Worm (Caenorhabditis elegans) whole organism, L4 larva: ENCODE measurements around the gene sod-3.

Experiments
- F26F4.8 ChIP-seq: fragments of 200-800 bp; sonication (Bioruptor generic); conservative IDR thresholded peaks from 2 replicates; pipeline ENCODE4 v1.3.6; 2022; ENCODE audit warnings: missing genetic modification characterization, missing compliant biosample characterization
- F44E2.7 ChIP-seq: fragments of 200-800 bp; sonication (Bioruptor generic); IDR thresholded peaks from 2 replicates; pipeline ENCODE4 v2.1.2; 2022; ENCODE audit warnings: missing genetic modification characterization, missing compliant biosample characterization
- Y5F2A.4 ChIP-seq: fragments of 200-800 bp; sonication (Bioruptor generic); optimal IDR thresholded peaks from 2 replicates; lab custom pipeline; 2018; ENCODE audit warnings: mild to moderate bottlenecking, missing genetic modification characterization, missing compliant biosample characterization
- ZK546.5 ChIP-seq, 2 experiments: sonication (generic microtip); optimal IDR thresholded peaks; 2 replicates each; lab custom pipeline; 2017; ENCODE audit warnings: missing biosample characterization in 2 of 2, missing genetic modification characterization in 2 of 2
- aha-1 ChIP-seq: fragments of 150-350 bp; peaks from one replicate; lab custom pipeline; 2014; ENCODE audit warnings: missing biosample characterization, missing genetic modification characterization
- arid-1 ChIP-seq: fragments of 200-800 bp; sonication (Bioruptor generic); conservative IDR thresholded peaks from 2 replicates; pipeline ENCODE4 v1.3.6; 2022; ENCODE audit warnings: missing genetic modification reagents, missing genetic modification characterization, missing compliant biosample characterization
- attf-4 ChIP-seq: sonication (generic microtip); optimal IDR thresholded peaks from 3 replicates; lab custom pipeline; 2017; ENCODE audit warnings: missing biosample characterization, missing genetic modification characterization
- daf-16 ChIP-seq, 3 experiments: sonication (generic microtip); optimal IDR thresholded peaks; 2 replicates each; lab custom pipeline; 2016 to 2017; ENCODE audit warnings: missing genetic modification characterization in 3 of 3, missing genetic modification reagents in 3 of 3, mild to moderate bottlenecking in 2 of 3, missing compliant biosample characterization in 2 of 3, missing biosample characterization in 1 of 3, moderate library complexity in 1 of 3
- daf-19 ChIP-seq: fragments of 200-800 bp; sonication (Bioruptor generic); conservative IDR thresholded peaks from 2 replicates; pipeline ENCODE4 v1.3.6; 2022; ENCODE audit warnings: missing genetic modification characterization, missing compliant biosample characterization
- dmd-6 ChIP-seq: fragments of 200-800 bp; sonication (Bioruptor generic); IDR thresholded peaks from 2 replicates; pipeline ENCODE4 v1.3.6; 2022; ENCODE audit warnings: missing genetic modification reagents, missing genetic modification characterization, missing compliant biosample characterization
- dmd-9 ChIP-seq: fragments of 200-800 bp; sonication (Bioruptor generic); IDR thresholded peaks from 2 replicates; pipeline ENCODE4 v1.3.6; 2022; ENCODE audit warnings: missing genetic modification reagents, missing genetic modification characterization, missing compliant biosample characterization
- duxl-1 ChIP-seq: sonication (generic microtip); optimal IDR thresholded peaks from 2 replicates; lab custom pipeline; 2016; ENCODE audit warnings: mild to moderate bottlenecking, missing genetic modification characterization, moderate library complexity, missing compliant biosample characterization; ENCODE audit not compliant: poor library complexity
- dve-1 ChIP-seq: sonication (generic microtip); optimal IDR thresholded peaks from 2 replicates; lab custom pipeline; 2017; ENCODE audit warnings: antibody characterized with exemption, mild to moderate bottlenecking, missing genetic modification characterization, missing compliant biosample characterization; ENCODE audit not compliant: insufficient read depth
- egl-43 ChIP-seq: fragments of 200-800 bp; sonication (Bioruptor generic); IDR thresholded peaks from 2 replicates; pipeline ENCODE4 v1.3.6; 2022; ENCODE audit warnings: missing genetic modification reagents, missing genetic modification characterization, missing compliant biosample characterization
- fos-1 ChIP-seq: fragments of 150-350 bp; optimal IDR thresholded peaks from 2 replicates; lab custom pipeline; 2014; ENCODE audit warnings: missing biosample characterization, missing genetic modification characterization
- gei-8 ChIP-seq: fragments of 200-800 bp; sonication (Bioruptor generic); optimal IDR thresholded peaks from 2 replicates; lab custom pipeline; 2018; ENCODE audit warnings: mild to moderate bottlenecking, missing genetic modification characterization, missing compliant biosample characterization
- hif-1 ChIP-seq, 2 experiments: sonication (generic microtip); optimal IDR thresholded peaks; 2 replicates each; lab custom pipeline; 2016 to 2017; ENCODE audit warnings: missing compliant biosample characterization in 2 of 2, missing genetic modification characterization in 2 of 2, missing genetic modification reagents in 2 of 2, missing genotype in 2 of 2, mild to moderate bottlenecking in 1 of 2
- hlh-11 ChIP-seq: fragments of 200-800 bp; sonication (Bioruptor generic); optimal IDR thresholded peaks from 2 replicates; lab custom pipeline; 2018; ENCODE audit warnings: mild to moderate bottlenecking, missing genetic modification characterization, missing compliant biosample characterization
- hlh-30 ChIP-seq: sonication (generic microtip); optimal IDR thresholded peaks from 2 replicates; lab custom pipeline; 2017; ENCODE audit warnings: antibody characterized with exemption, mild to moderate bottlenecking, missing genetic modification characterization, missing compliant biosample characterization; ENCODE audit not compliant: insufficient read depth
- jun-1 ChIP-seq: fragments of 150-350 bp; optimal IDR thresholded peaks from 2 replicates; lab custom pipeline; 2014; ENCODE audit warnings: missing biosample characterization, missing genetic modification reagents, missing genetic modification characterization
- lin-29 ChIP-seq: fragments of 200-800 bp; sonication (Bioruptor generic); IDR thresholded peaks from 2 replicates; pipeline ENCODE4 v1.3.6; 2022; ENCODE audit warnings: missing genetic modification reagents, missing genetic modification characterization, missing compliant biosample characterization
- lin-39 ChIP-seq: fragments of 150-350 bp; optimal IDR thresholded peaks from 2 replicates; lab custom pipeline; 2014; ENCODE audit warnings: missing biosample characterization, missing genetic modification reagents, missing genetic modification characterization
- lir-3 ChIP-seq: sonication (generic microtip); optimal IDR thresholded peaks from 2 replicates; lab custom pipeline; 2016; ENCODE audit warnings: mild to moderate bottlenecking, missing genetic modification characterization, missing compliant biosample characterization
- lsy-2 ChIP-seq, 2 experiments: fragments of 150-350 bp in 1 of 2; sonication (generic microtip) in 1 of 2; optimal IDR thresholded peaks; 2 replicates each; lab custom pipeline; 2014 to 2017; ENCODE audit warnings: missing biosample characterization in 2 of 2, missing genetic modification characterization in 2 of 2
- mdl-1 ChIP-seq, 2 experiments: fragments of 150-350 bp in 1 of 2; sonication (generic microtip) in 1 of 2; optimal IDR thresholded peaks; 2 replicates each; lab custom pipeline; 2014 to 2017; ENCODE audit warnings: missing biosample characterization in 2 of 2, missing genetic modification characterization in 2 of 2
- mdt-29 ChIP-seq: fragments of 200-800 bp; sonication (Bioruptor generic); IDR thresholded peaks from 2 replicates; pipeline ENCODE4 v1.3.6; 2022; ENCODE audit warnings: missing genetic modification reagents, missing genetic modification characterization, missing compliant biosample characterization
- nhr-10 ChIP-seq: fragments of 150-350 bp; optimal IDR thresholded peaks from 2 replicates; lab custom pipeline; 2014; ENCODE audit warnings: missing biosample characterization, missing genetic modification characterization
- nhr-237 ChIP-seq: sonication (generic microtip); optimal IDR thresholded peaks from 2 replicates; lab custom pipeline; 2017; ENCODE audit warnings: missing biosample characterization, missing genetic modification characterization
- nhr-28 ChIP-seq: fragments of 150-350 bp; optimal IDR thresholded peaks from 2 replicates; lab custom pipeline; 2014; ENCODE audit warnings: missing biosample characterization, missing genetic modification characterization
- nhr-76 ChIP-seq: fragments of 150-350 bp; optimal IDR thresholded peaks from 2 replicates; lab custom pipeline; 2014; ENCODE audit warnings: missing biosample characterization, missing genetic modification characterization
- nhr-77 ChIP-seq: fragments of 150-350 bp; optimal IDR thresholded peaks from 2 replicates; lab custom pipeline; 2014; ENCODE audit warnings: missing biosample characterization, missing genetic modification characterization
- pha-4 ChIP-seq, 2 experiments: fragments of 150-350 bp in 1 of 2; fragments of 200-800 bp in 1 of 2; sonication (Bioruptor generic) in 1 of 2; IDR thresholded peaks in 1 of 2; optimal IDR thresholded peaks in 1 of 2; 2 replicates each; pipeline versions ENCODE4 v1.3.6 to Lab custom; 2014 to 2022; ENCODE audit warnings: missing genetic modification characterization in 2 of 2, missing genetic modification reagents in 2 of 2, missing biosample characterization in 1 of 2, missing compliant biosample characterization in 1 of 2
- php-3 ChIP-seq: fragments of 200-800 bp; sonication (Bioruptor generic); IDR thresholded peaks from 2 replicates; pipeline ENCODE4 v1.3.6; 2022; ENCODE audit warnings: missing genetic modification reagents, missing genetic modification characterization, missing compliant biosample characterization
- pqm-1 ChIP-seq: sonication (generic microtip); optimal IDR thresholded peaks from 2 replicates; lab custom pipeline; 2017; ENCODE audit warnings: missing biosample characterization, missing genetic modification characterization
- rbr-2 ChIP-seq: sonication (generic microtip); optimal IDR thresholded peaks from 2 replicates; lab custom pipeline; 2016; ENCODE audit warnings: missing genotype, missing genetic modification characterization, missing compliant biosample characterization
- skn-1 ChIP-seq: fragments of 150-350 bp; optimal IDR thresholded peaks from 2 replicates; lab custom pipeline; 2014; ENCODE audit warnings: missing biosample characterization, missing genetic modification characterization
- spr-3 ChIP-seq: fragments of 200-800 bp; sonication (Bioruptor generic); optimal IDR thresholded peaks from 2 replicates; lab custom pipeline; 2018; ENCODE audit warnings: mild to moderate bottlenecking, missing genetic modification characterization, missing compliant biosample characterization
- unc-130 ChIP-seq: sonication (generic microtip); optimal IDR thresholded peaks from 2 replicates; lab custom pipeline; 2016; ENCODE audit warnings: missing genetic modification reagents, missing genetic modification characterization, missing compliant biosample characterization
- unc-62 ChIP-seq, 3 experiments: fragments of 150-350 bp in 1 of 3; sonication (generic microtip); optimal IDR thresholded peaks in 2 of 3; peaks in 1 of 3; 1 replicate in 1 of 3; 2 replicates in 2 of 3; lab custom pipeline; 2014 to 2017; ENCODE audit warnings: missing biosample characterization in 3 of 3, missing genetic modification characterization in 3 of 3, missing genetic modification reagents in 3 of 3, missing genotype in 1 of 3
- zfp-3 ChIP-seq: fragments of 200-800 bp; sonication (Bioruptor generic); conservative IDR thresholded peaks from 2 replicates; pipeline ENCODE4 v1.3.6; 2022; ENCODE audit warnings: missing genetic modification reagents, missing genetic modification characterization, missing compliant biosample characterization

The sod-3 gene

ce11 chrX:17063749-17064252 is 28.8 kb upstream of the sod-3 start (continued):
- peak; percentile 84 for TF ChIP-seq dve-1 (tag; lab: Kevin White, UChicago)
- TF ChIP-seq zfp-3, result no peak
- TF ChIP-seq php-3 (GFP tag; lab: Robert Waterston, UW), result peak; percentile 86
- TF ChIP-seq nhr-10, result no peak
- TF ChIP-seq skn-1 (tag; lab: Kevin White, UChicago), result no peak
- TF ChIP-seq lin-29 (GFP tag; lab: Robert Waterston, UW), result peak; percentile 59; the same call in 1 of the 2 replicates
- no peak for TF ChIP-seq lin-39 (tag; lab: Kevin White, UChicago)
- TF ChIP-seq attf-4 (tag; lab: Kevin White, UChicago), result no peak
- TF ChIP-seq lsy-2 (tag; optimal IDR thresholded peaks at IDR 0.05; lab: Kevin White, UChicago), result peak in 1 of 2 experiments; percentile 60
- no peak for TF ChIP-seq F44E2.7
- TF ChIP-seq egl-43 (GFP tag; lab: Robert Waterston, UW), result no peak
- TF ChIP-seq pqm-1 (tag; lab: Kevin White, UChicago), result peak; percentile 31
- TF ChIP-seq daf-19 (GFP tag; lab: Robert Waterston, UW), result no peak
- peak; percentile 53; the same call in 1 of the 2 replicates for TF ChIP-seq pha-4 (GFP tag; IDR thresholded peaks at IDR 0.05; lab: Robert Waterston, UW)
- peak; percentile 54 for TF ChIP-seq pha-4 (tag; optimal IDR thresholded peaks at IDR 0.05; lab: Kevin White, UChicago)
- TF ChIP-seq lir-3 (tag; lab: Kevin White, UChicago), result no peak
- TF ChIP-seq mdt-29, result peak; percentile 75
- TF ChIP-seq hif-1 (tag; optimal IDR thresholded peaks at IDR 0.05; lab: Kevin White, UChicago), result peak in 1 of 2 experiments; percentile 66
- peak; percentile 70 for TF ChIP-seq gei-8 (GFP tag; lab: Kevin White, UChicago)
- peak; percentile 2 for TF ChIP-seq fos-1 (tag; lab: Kevin White, UChicago)
- TF ChIP-seq nhr-237 (tag; lab: Kevin White, UChicago), result no peak
- peak; percentile 47 for TF ChIP-seq nhr-76 (tag; lab: Kevin White, UChicago)
- TF ChIP-seq ZK546.5 (tag; optimal IDR thresholded peaks at IDR 0.05; lab: Kevin White, UChicago), result no peak
- TF ChIP-seq, all 104 proteins: peak for 39

DNA sequence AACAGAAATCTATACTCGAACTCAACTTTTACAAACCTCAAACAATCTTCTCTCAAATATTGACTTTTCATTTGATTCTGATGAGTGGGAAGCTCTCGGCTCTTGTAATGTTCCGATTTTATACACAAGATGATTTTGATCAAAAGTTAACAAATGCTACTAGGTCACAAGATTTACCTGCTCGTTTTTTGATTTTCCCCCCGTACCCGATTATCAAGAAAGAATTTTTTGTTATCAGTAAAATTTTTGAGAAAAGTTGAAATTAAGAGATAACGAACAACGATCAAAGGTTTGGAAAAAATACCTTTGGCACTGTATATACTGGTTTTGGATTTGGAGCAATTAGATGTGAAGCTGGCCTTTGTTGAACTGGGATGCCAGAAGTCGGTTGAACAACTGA is 27.7 kb upstream of the sod-3 start:
- TF ChIP-seq aha-1 (tag; lab: Kevin White, UChicago) (peak; percentile 61), spr-3 (no peak), nhr-237 (tag; lab: Kevin White, UChicago) (no peak), nhr-77 (tag; lab: Kevin White, UChicago) (peak; percentile 13), F26F4.8 (GFP tag; lab: Robert Waterston, UW) (no peak), dve-1 (tag; lab: Kevin White, UChicago) (peak; percentile 78), nhr-28 (peak; percentile 18), arid-1 (no peak), rbr-2 (tag; lab: Kevin White, UChicago) (no peak), nhr-10 (no peak), hlh-30 (tag; lab: Kevin White, UChicago) (peak; percentile 41), dmd-6 (peak; percentile 64), lir-3 (tag; lab: Kevin White, UChicago) (no peak), daf-16 (GFP tag; optimal IDR thresholded peaks at IDR 0.05; lab: Kevin White, UChicago) (no peak), daf-16 (tag; optimal IDR thresholded peaks at IDR 0.05; lab: Kevin White, UChicago) (peak; percentile 68), jun-1 (tag; lab: Kevin White, UChicago) (no peak), nhr-76 (tag; lab: Kevin White, UChicago) (no peak), hlh-11 (tag; lab: Kevin White, UChicago) (peak; percentile 53), mdl-1 (tag; optimal IDR thresholded peaks at IDR 0.05; lab: Kevin White, UChicago) (peak in 1 of 2 experiments; percentile 1), pqm-1 (tag; lab: Kevin White, UChicago) (peak; percentile 43)

DNA sequence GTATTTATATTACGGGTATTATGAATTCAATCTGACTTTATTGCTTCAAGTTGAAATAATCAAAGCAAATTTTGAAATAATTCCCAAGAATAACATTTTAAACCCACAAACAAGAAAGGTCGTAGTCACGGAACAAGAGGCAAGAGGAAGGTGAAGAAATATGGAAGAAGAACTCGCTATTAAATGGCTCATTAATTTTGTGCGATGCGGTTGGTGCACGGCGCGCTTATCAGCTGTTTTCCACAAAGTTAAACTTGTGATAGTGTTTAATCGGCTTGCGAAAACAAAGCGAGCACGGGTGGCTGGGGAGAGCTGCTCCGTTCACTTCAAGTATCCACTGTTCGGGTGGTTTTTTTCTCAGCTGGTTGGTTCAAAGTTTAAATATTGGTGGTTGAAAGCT is 25.6 kb upstream of the sod-3 start:
- TF ChIP-seq dmd-6 (peak; percentile 72), skn-1 (tag; lab: Kevin White, UChicago) (no peak), unc-62 (GFP tag; optimal IDR thresholded peaks at IDR 0.05 in 1 of 2; lab: Kevin White, UChicago) (peak in 1 of 2 experiments; percentile 71), unc-62 (tag; optimal IDR thresholded peaks at IDR 0.05; lab: Kevin White, UChicago) (no peak), daf-16 (GFP tag; optimal IDR thresholded peaks at IDR 0.05; lab: Kevin White, UChicago) (no peak), daf-16 (tag; optimal IDR thresholded peaks at IDR 0.05; lab: Kevin White, UChicago) (peak; percentile 77), php-3 (GFP tag; lab: Robert Waterston, UW) (0 out of 2 replicates have a peak, but pooled peaks have one; percentile 37), duxl-1 (no peak), hlh-11 (tag; lab: Kevin White, UChicago) (peak; percentile 34), unc-130 (GFP tag; lab: Kevin White, UChicago) (no peak), dve-1 (tag; lab: Kevin White, UChicago) (peak; percentile 67), mdl-1 (tag; optimal IDR thresholded peaks at IDR 0.05; lab: Kevin White, UChicago) (peak in 1 of 2 experiments; percentile 32), pqm-1 (tag; lab: Kevin White, UChicago) (peak; percentile 68), hlh-30 (tag; lab: Kevin White, UChicago) (peak; percentile 65), nhr-28 (peak; percentile 51), Y5F2A.4 (GFP tag; lab: Kevin White, UChicago) (no peak), dmd-9 (no peak)
